Worm (Caenorhabditis elegans) whole organism, young adult: ENCODE measurements around the gene atgp-1.

Experiments
- C17E4.6 ChIP-seq: fragments of 200-800 bp; sonication (Bioruptor generic); IDR thresholded peaks from 2 replicates; pipeline ENCODE4 v1.3.6; 2022; ENCODE audit warnings: missing genetic modification reagents, missing genetic modification characterization, missing compliant biosample characterization
- F33H1.4 ChIP-seq: fragments of 200-800 bp; sonication (Bioruptor generic); IDR thresholded peaks from 2 replicates; pipeline ENCODE4 v1.3.6; 2022; ENCODE audit warnings: missing genetic modification reagents, missing genetic modification characterization, missing compliant biosample characterization
- F57A8.1 ChIP-seq: fragments of 200-800 bp; sonication (Bioruptor generic); optimal IDR thresholded peaks from 2 replicates; lab custom pipeline; 2018; ENCODE audit warnings: mild to moderate bottlenecking, missing genetic modification characterization, moderate library complexity, missing compliant biosample characterization
- K11D2.4 ChIP-seq: fragments of 200-800 bp; sonication (Bioruptor generic); IDR thresholded peaks from 2 replicates; pipeline ENCODE4 v1.3.6; 2022; ENCODE audit warnings: missing genetic modification reagents, missing genetic modification characterization, missing compliant biosample characterization
- T07F8.4 ChIP-seq: sonication (generic microtip); optimal IDR thresholded peaks from 2 replicates; lab custom pipeline; 2016; ENCODE audit warnings: mild to moderate bottlenecking, missing genetic modification characterization, moderate library complexity, missing compliant biosample characterization
- Y95B8A.8 ChIP-seq: fragments of 200-800 bp; sonication (Bioruptor generic); IDR thresholded peaks from 2 replicates; pipeline ENCODE4 v1.3.6; 2022; ENCODE audit warnings: missing genetic modification reagents, missing genetic modification characterization, missing compliant biosample characterization
- ama-1 ChIP-seq, 3 experiments: fragments of 150-350 bp in 1 of 3; sonication (generic microtip) in 2 of 3; optimal IDR thresholded peaks; 2 replicates each; lab custom pipeline; 2014 to 2018; ENCODE audit warnings: missing biosample characterization in 2 of 3, missing genetic modification characterization in 2 of 3, missing genetic modification reagents in 2 of 3
- aptf-3 ChIP-seq: fragments of 200-800 bp; sonication (Bioruptor generic); IDR thresholded peaks from 2 replicates; pipeline ENCODE4 v1.3.6; 2022; ENCODE audit warnings: missing genetic modification characterization, missing compliant biosample characterization
- atf-7 ChIP-seq: sonication (generic microtip); optimal IDR thresholded peaks from 2 replicates; lab custom pipeline; 2017; ENCODE audit warnings: mild to moderate bottlenecking, missing genetic modification characterization, missing compliant biosample characterization
- attf-5 ChIP-seq: fragments of 200-800 bp; sonication (Bioruptor generic); optimal IDR thresholded peaks from 2 replicates; lab custom pipeline; 2018; ENCODE audit warnings: mild to moderate bottlenecking, missing genetic modification characterization, missing compliant biosample characterization
- ccch-3 ChIP-seq: fragments of 200-800 bp; sonication (Bioruptor generic); optimal IDR thresholded peaks from 2 replicates; lab custom pipeline; 2018; ENCODE audit warnings: mild to moderate bottlenecking, missing genetic modification characterization, missing compliant biosample characterization
- cebp-2 ChIP-seq: fragments of 200-800 bp; sonication (Bioruptor generic); IDR thresholded peaks from 2 replicates; pipeline ENCODE4 v1.3.6; 2022; ENCODE audit warnings: missing genetic modification characterization, missing compliant biosample characterization
- ceh-58 ChIP-seq: fragments of 200-800 bp; sonication (Bioruptor generic); IDR thresholded peaks from 2 replicates; pipeline ENCODE4 v1.3.6; 2022; ENCODE audit warnings: missing genetic modification characterization, missing compliant biosample characterization
- dox-1 ChIP-seq: fragments of 200-800 bp; sonication (Bioruptor generic); IDR thresholded peaks from 2 replicates; pipeline ENCODE4 v1.3.6; 2022; ENCODE audit warnings: missing genetic modification reagents, missing genetic modification characterization, missing compliant biosample characterization
- efl-1 ChIP-seq: fragments of 150-350 bp; optimal IDR thresholded peaks from 2 replicates; lab custom pipeline; 2014; ENCODE audit warnings: missing biosample characterization, missing genetic modification reagents, missing genetic modification characterization
- ekl-4 ChIP-seq: fragments of 200-800 bp; sonication (Bioruptor generic); IDR thresholded peaks from 2 replicates; pipeline ENCODE4 v1.3.6; 2022; ENCODE audit warnings: missing genetic modification reagents, missing genetic modification characterization, missing compliant biosample characterization
- ets-4 ChIP-seq: fragments of 200-800 bp; sonication (Bioruptor generic); optimal IDR thresholded peaks from 2 replicates; lab custom pipeline; 2018; ENCODE audit warnings: mild to moderate bottlenecking, missing genetic modification characterization, missing compliant biosample characterization
- him-1 ChIP-seq: sonication (generic microtip); optimal IDR thresholded peaks from 2 replicates; lab custom pipeline; 2016; ENCODE audit warnings: missing genotype, missing genetic modification reagents, missing genetic modification characterization, missing compliant biosample characterization
- hlh-12 ChIP-seq: sonication (generic microtip); optimal IDR thresholded peaks from 2 replicates; lab custom pipeline; 2016; ENCODE audit warnings: missing genetic modification characterization, missing compliant biosample characterization
- hmg-20 ChIP-seq: fragments of 200-800 bp; sonication (Bioruptor generic); IDR thresholded peaks from 2 replicates; pipeline ENCODE4 v1.3.6; 2022; ENCODE audit warnings: missing genetic modification reagents, missing genetic modification characterization, missing compliant biosample characterization
- hsf-1 ChIP-seq: fragments of 200-800 bp; sonication (Bioruptor generic); IDR thresholded peaks from 2 replicates; pipeline ENCODE4 v1.3.6; 2022; ENCODE audit warnings: missing genetic modification reagents, missing genetic modification characterization, missing compliant biosample characterization
- lsy-27 ChIP-seq: sonication (generic microtip); optimal IDR thresholded peaks from 2 replicates; lab custom pipeline; 2017; ENCODE audit warnings: missing genetic modification characterization, mild to moderate bottlenecking, missing compliant biosample characterization, antibody characterized with exemption, missing genotype, borderline replicate concordance; ENCODE audit not compliant: insufficient read depth
- madf-3 ChIP-seq: fragments of 200-800 bp; sonication (Bioruptor generic); IDR thresholded peaks from 2 replicates; pipeline ENCODE4 v1.3.6; 2022; ENCODE audit warnings: missing genetic modification reagents, missing genetic modification characterization, missing compliant biosample characterization
- madf-6 ChIP-seq: fragments of 200-800 bp; sonication (Bioruptor generic); IDR thresholded peaks from 2 replicates; pipeline ENCODE4 v1.3.6; 2022; ENCODE audit warnings: missing genetic modification reagents, missing genetic modification characterization, missing compliant biosample characterization
- mcd-1 ChIP-seq: fragments of 200-800 bp; sonication (Bioruptor generic); IDR thresholded peaks from 2 replicates; pipeline ENCODE4 v1.3.6; 2022; ENCODE audit warnings: missing genetic modification reagents, missing genetic modification characterization, missing compliant biosample characterization
- mes-4 ChIP-seq: sonication (generic microtip); optimal IDR thresholded peaks from 2 replicates; lab custom pipeline; 2016; ENCODE audit warnings: missing genotype, missing genetic modification characterization, missing compliant biosample characterization
- nfyb-1 ChIP-seq: fragments of 200-800 bp; sonication (Bioruptor generic); IDR thresholded peaks from 2 replicates; pipeline ENCODE4 v1.3.6; 2022; ENCODE audit warnings: missing genetic modification reagents, missing genetic modification characterization, missing compliant biosample characterization
- nhr-27 ChIP-seq: fragments of 200-800 bp; sonication (Bioruptor generic); optimal IDR thresholded peaks from 2 replicates; lab custom pipeline; 2018; ENCODE audit warnings: mild to moderate bottlenecking, missing genetic modification characterization, moderate library complexity, missing compliant biosample characterization
- pbrm-1 ChIP-seq: fragments of 200-800 bp; sonication (Bioruptor generic); IDR thresholded peaks from 2 replicates; pipeline ENCODE4 v1.3.6; 2022; ENCODE audit warnings: missing genetic modification reagents, missing genetic modification characterization, missing compliant biosample characterization
- rcor-1 ChIP-seq: fragments of 200-800 bp; sonication (Bioruptor generic); IDR thresholded peaks from 2 replicates; pipeline ENCODE4 v1.3.6; 2022; ENCODE audit warnings: missing genetic modification reagents, missing genetic modification characterization, missing compliant biosample characterization
- snpc-1.3 ChIP-seq: sonication (generic microtip); optimal IDR thresholded peaks from 2 replicates; lab custom pipeline; 2017; ENCODE audit warnings: missing genetic modification characterization, mild to moderate bottlenecking, missing compliant biosample characterization, antibody characterized with exemption, moderate library complexity, missing genotype, missing genetic modification reagents; ENCODE audit not compliant: insufficient read depth
- tbp1 ChIP-seq: fragments of 200-800 bp; sonication (Bioruptor generic); optimal IDR thresholded peaks from 2 replicates; lab custom pipeline; 2018; ENCODE audit warnings: mild to moderate bottlenecking, missing genetic modification characterization, missing compliant biosample characterization
- xnd-1 ChIP-seq: sonication (generic microtip); optimal IDR thresholded peaks from 2 replicates; lab custom pipeline; 2016; ENCODE audit warnings: missing genotype, missing genetic modification reagents, missing genetic modification characterization, missing compliant biosample characterization
- zfh-2 ChIP-seq: fragments of 200-800 bp; sonication (Bioruptor generic); conservative IDR thresholded peaks from 2 replicates; pipeline ENCODE4 v1.3.6; 2022; ENCODE audit warnings: missing genetic modification reagents, missing genetic modification characterization, missing compliant biosample characterization
- ztf-18 ChIP-seq: sonication (generic microtip); optimal IDR thresholded peaks from 2 replicates; lab custom pipeline; 2016; ENCODE audit warnings: missing genotype, mild to moderate bottlenecking, missing genetic modification characterization, missing compliant biosample characterization
- ztf-26 ChIP-seq: sonication (generic microtip); optimal IDR thresholded peaks from 2 replicates; lab custom pipeline; 2017; ENCODE audit warnings: missing genetic modification characterization, missing compliant biosample characterization
- ztf-28 ChIP-seq: fragments of 200-800 bp; sonication (Bioruptor generic); IDR thresholded peaks from 2 replicates; pipeline ENCODE4 v1.3.6; 2022; ENCODE audit warnings: missing genetic modification reagents, missing genetic modification characterization, missing compliant biosample characterization

Gene atgp-1

DNA sequence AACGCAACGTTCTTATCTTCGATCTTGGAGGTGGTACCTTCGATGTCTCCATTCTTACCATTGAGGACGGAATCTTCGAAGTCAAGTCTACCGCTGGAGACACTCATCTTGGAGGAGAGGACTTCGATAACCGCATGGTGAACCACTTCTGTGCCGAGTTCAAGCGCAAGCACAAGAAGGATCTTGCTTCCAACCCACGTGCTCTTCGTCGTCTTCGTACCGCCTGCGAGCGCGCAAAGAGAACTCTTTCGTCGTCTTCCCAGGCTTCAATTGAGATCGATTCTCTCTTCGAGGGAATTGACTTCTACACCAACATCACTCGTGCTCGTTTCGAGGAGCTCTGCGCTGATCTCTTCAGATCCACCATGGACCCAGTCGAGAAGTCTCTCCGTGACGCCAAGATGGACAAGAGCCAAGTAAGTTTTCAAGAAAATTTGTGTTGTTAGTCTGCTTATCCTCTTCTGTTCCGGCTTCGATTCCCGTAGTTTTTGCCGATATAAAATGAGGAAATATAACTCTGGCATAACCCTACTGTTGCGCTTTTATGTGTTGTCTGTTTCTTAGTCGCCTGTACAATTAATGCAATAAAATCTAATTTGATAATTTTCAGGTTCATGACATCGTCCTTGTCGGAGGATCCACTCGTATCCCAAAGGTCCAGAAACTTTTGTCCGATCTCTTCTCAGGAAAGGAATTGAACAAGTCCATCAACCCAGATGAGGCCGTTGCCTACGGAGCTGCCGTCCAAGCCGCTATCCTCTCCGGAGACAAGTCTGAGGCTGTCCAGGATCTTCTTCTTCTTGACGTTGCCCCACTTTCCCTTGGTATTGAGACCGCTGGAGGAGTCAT, 10.7 kb downstream of the atgp-1 start (continued):
- TF ChIP-seq ceh-58 (GFP tag; lab: Robert Waterston, UW), result peak; percentile 71
- TF ChIP-seq F33H1.4 (GFP tag; lab: Robert Waterston, UW), result no peak
- 0 out of 2 replicates have a peak, but pooled peaks have one; percentile 9 for TF ChIP-seq nfyb-1 (GFP tag; lab: Robert Waterston, UW)
- peak; percentile 52; the same call in 1 of the 2 replicates for TF ChIP-seq K11D2.4 (GFP tag; lab: Robert Waterston, UW)
- peak; percentile 65; the same call in 1 of the 2 replicates for TF ChIP-seq Y95B8A.8 (GFP tag; lab: Robert Waterston, UW)
- no peak for TF ChIP-seq nhr-27 (tag; lab: Kevin White, UChicago)
- no peak for TF ChIP-seq hmg-20 (GFP tag; lab: Robert Waterston, UW)
- peak; percentile 60; the same call in 1 of the 2 replicates for TF ChIP-seq ekl-4 (GFP tag; lab: Robert Waterston, UW)
- peak; percentile 68 for TF ChIP-seq zfh-2
- no peak for TF ChIP-seq efl-1 (GFP tag; lab: Kevin White, UChicago)
- TF ChIP-seq hsf-1 (GFP tag; lab: Robert Waterston, UW), result peak; percentile 77
- TF ChIP-seq attf-5 (GFP tag; lab: Kevin White, UChicago), result peak; percentile 24
- TF ChIP-seq ztf-26 (tag; lab: Kevin White, UChicago), result no peak
- TF ChIP-seq rcor-1 (GFP tag; lab: Robert Waterston, UW), result peak; percentile 7; the same call in 1 of the 2 replicates
- peak; percentile 26 for TF ChIP-seq tbp1 (GFP tag; lab: Kevin White, UChicago)

DNA sequence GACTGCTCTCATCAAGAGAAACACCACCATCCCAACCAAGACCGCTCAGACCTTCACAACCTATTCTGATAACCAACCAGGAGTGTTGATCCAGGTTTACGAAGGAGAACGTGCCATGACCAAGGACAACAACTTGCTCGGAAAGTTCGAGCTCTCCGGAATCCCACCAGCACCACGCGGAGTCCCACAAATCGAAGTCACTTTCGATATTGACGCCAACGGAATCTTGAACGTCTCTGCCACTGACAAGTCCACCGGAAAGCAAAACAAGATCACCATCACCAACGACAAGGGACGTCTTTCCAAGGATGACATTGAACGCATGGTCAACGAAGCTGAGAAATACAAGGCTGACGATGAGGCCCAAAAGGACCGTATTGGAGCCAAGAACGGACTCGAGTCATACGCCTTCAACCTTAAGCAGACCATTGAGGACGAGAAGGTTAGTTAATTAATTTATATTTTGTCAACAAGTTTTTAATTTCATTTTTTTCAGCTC, 11.3 kb downstream of the atgp-1 start:
- TF ChIP-seq ekl-4 (GFP tag; lab: Robert Waterston, UW) (0 out of 2 replicates have a peak, but pooled peaks have one; percentile 6), nfyb-1 (GFP tag; lab: Robert Waterston, UW) (peak; percentile 2; the same call in 1 of the 2 replicates), ama-1 (optimal IDR thresholded peaks at IDR 0.05; lab: Kevin White, UChicago) (peak; percentile 81), ama-1 (GFP tag; optimal IDR thresholded peaks at IDR 0.05; lab: Kevin White, UChicago) (no peak), madf-3 (GFP tag; lab: Robert Waterston, UW) (peak; percentile 2; the same call in 1 of the 2 replicates), F57A8.1 (peak; percentile 10), mcd-1 (GFP tag; lab: Robert Waterston, UW) (0 out of 2 replicates have a peak, but pooled peaks have one; percentile 3), madf-6 (GFP tag; lab: Robert Waterston, UW) (no peak), dox-1 (GFP tag; lab: Robert Waterston, UW) (peak; percentile 2; the same call in 1 of the 2 replicates), aptf-3 (GFP tag; lab: Robert Waterston, UW) (0 out of 2 replicates have a peak, but pooled peaks have one; percentile 1), K11D2.4 (GFP tag; lab: Robert Waterston, UW) (no peak)

DNA sequence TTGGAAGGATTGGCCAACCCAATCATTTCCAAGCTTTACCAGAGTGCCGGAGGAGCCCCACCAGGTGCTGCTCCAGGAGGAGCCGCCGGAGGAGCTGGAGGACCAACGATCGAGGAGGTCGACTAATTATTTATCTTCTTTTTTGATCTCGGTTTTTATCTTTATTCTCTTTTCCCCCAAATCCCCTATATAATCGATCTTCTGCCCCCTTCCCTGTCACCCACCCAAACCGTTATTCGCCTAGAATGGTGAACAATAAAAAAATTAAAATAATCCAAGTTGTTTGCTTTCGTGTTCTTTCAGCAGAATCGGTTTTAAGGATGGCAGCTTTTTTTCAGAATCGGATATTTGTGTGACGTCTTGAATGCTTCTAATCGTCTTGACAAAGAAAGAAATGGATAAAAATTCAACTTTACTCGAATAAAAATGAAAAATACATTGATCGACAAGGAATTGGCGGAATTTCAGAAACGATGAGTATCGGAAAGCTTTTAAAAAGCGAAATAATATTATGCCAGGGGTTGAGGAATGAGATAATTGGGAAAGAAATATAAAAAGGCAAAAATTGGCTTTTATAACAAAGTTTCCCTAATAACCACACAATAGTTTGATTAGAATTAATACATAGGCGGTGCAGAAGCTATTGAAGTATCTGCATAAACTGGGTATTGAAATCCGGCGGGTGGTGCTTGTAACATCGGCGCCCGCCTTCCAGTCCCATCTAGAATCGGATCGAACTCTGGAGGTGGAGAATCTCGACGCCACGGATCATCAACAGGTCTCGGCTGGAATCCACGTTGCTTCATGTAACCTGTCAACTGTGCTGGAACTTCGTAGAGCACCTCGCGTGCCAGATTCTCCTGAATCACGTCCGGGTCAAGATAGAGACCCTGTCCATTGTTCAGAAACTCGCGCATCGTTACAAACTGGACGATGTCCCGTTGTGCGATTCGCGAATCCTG, 12.2 kb downstream of the atgp-1 start:
- TF ChIP-seq C17E4.6, result peak; percentile 33; the same call in 1 of the 2 replicates
- TF ChIP-seq K11D2.4 (GFP tag; lab: Robert Waterston, UW), result peak; percentile 65; the same call in 1 of the 2 replicates
- TF ChIP-seq nfyb-1 (GFP tag; lab: Robert Waterston, UW), result peak; percentile 89
- peak; percentile 79 for TF ChIP-seq pbrm-1 (GFP tag; lab: Robert Waterston, UW)
- TF ChIP-seq ccch-3, result peak; percentile 64
- peak; percentile 52; the same call in 1 of the 2 replicates for TF ChIP-seq hmg-20 (GFP tag; lab: Robert Waterston, UW)
- TF ChIP-seq lsy-27 (tag; lab: Kevin White, UChicago), result no peak
- peak; percentile 94 for TF ChIP-seq atf-7
- no peak for TF ChIP-seq cebp-2 (GFP tag; lab: Robert Waterston, UW)
- peak; percentile 1 for TF ChIP-seq ets-4 (GFP tag; lab: Kevin White, UChicago)
- TF ChIP-seq snpc-1.3, result peak; percentile 95
- peak; percentile 9 for TF ChIP-seq hlh-12 (tag; lab: Kevin White, UChicago)
- TF ChIP-seq ama-1 (optimal IDR thresholded peaks at IDR 0.05; lab: Kevin White, UChicago), result peak; percentile 99
- peak; percentile 89 to 95 for TF ChIP-seq ama-1 (GFP tag; optimal IDR thresholded peaks at IDR 0.05; lab: Kevin White, UChicago)
- peak; percentile 13 for TF ChIP-seq mes-4 (tag; lab: Kevin White, UChicago)
- TF ChIP-seq him-1 (tag; lab: Kevin White, UChicago), result peak; percentile 67
- peak; percentile 71 for TF ChIP-seq T07F8.4 (tag; lab: Kevin White, UChicago)
- peak; percentile 89; the same call in 1 of the 2 replicates for TF ChIP-seq ceh-58 (GFP tag; lab: Robert Waterston, UW)
- no peak for TF ChIP-seq ztf-28 (GFP tag; lab: Robert Waterston, UW)
- 0 out of 2 replicates have a peak, but pooled peaks have one; percentile 78 for TF ChIP-seq Y95B8A.8 (GFP tag; lab: Robert Waterston, UW)
- peak; percentile 96 for TF ChIP-seq zfh-2
- TF ChIP-seq xnd-1 (tag; lab: Kevin White, UChicago), result no peak
- peak; percentile 75 for TF ChIP-seq ztf-18 (tag; lab: Kevin White, UChicago)
